Fruit fly (Drosophila melanogaster): ENCODE data around the gene CG2116.

The CG2116 gene

DNA sequence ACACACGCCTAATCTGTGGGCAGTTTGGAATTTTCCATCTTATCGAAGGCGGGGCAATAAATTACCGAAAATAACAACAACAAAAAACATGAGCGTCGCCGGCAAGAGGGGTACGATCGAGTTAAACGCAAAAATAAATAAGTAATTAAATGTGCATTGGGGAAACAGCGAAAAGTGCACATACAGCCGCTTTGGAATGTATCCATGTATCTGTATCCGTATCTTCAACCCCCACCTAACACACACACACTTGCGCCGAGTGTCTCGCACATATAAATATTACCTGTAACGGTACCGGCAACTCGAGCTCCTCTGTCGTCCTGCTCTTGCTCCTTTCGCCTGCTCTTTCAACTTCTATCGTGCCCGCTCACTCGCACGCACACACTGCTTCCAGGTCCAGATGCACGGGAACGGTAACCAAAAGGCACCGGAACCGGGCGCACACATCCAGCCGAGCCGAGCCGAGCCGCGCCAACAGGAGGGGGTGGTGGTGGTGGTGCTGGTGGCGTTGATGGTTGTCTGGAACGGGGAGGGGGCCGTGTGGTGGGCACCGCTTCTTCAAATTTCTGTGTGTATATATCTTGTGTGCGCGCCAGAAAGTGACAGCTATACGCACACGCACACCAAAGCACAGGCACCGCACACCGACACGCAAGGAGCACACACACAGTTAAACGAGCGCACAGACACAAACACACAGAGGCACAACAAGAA lies 11.9 kb downstream of the CG2116 start (continued):
- TF ChIP-seq CG6854 (GFP tag; optimal IDR thresholded peaks at IDR 0.05) (no peak), trh (GFP tag; optimal IDR thresholded peaks at IDR 0.05) (no peak), MBD-R2 (GFP tag; IDR thresholded peaks at IDR 0.05) (no peak), Antp (GFP tag; optimal IDR thresholded peaks at IDR 0.05) (peak; percentile 28), cg (GFP tag; optimal IDR thresholded peaks at IDR 0.05) (peak; percentile 99), CG30403 (GFP tag; optimal IDR thresholded peaks at IDR 0.05) (peak; percentile 9), Eip74EF (GFP tag; optimal IDR thresholded peaks at IDR 0.05) (no peak), ato (GFP tag; IDR thresholded peaks at IDR 0.05; ENCODE audit: partially characterized antibody) (no peak), B-H2 (GFP tag; optimal IDR thresholded peaks at IDR 0.05) (no peak), BEAF-32 (GFP tag; optimal IDR thresholded peaks at IDR 0.05) (no peak), CG14667 (GFP tag; IDR thresholded peaks at IDR 0.05) (no peak), CG4360 (GFP tag; IDR thresholded peaks at IDR 0.05) (peak; percentile 53; the same call in 1 of the 2 replicates), Fer1 (GFP tag; optimal IDR thresholded peaks at IDR 0.05) (no peak), CG10462 (GFP tag; optimal IDR thresholded peaks at IDR 0.05) (peak; percentile 50), CG12219 (GFP tag; optimal IDR thresholded peaks at IDR 0.05) (peak; percentile 10), CG10209 (GFP tag; optimal IDR thresholded peaks at IDR 0.05) (peak; percentile 22), CG1603 (tag; optimal IDR thresholded peaks at IDR 0.05) (peak; percentile 37), CG10321 (GFP tag; IDR thresholded peaks at IDR 0.05) (peak; percentile 90), zen (tag; optimal IDR thresholded peaks at IDR 0.05) (no peak), klu (GFP tag; IDR thresholded peaks at IDR 0.05) (no peak), MESR4 (GFP tag; optimal IDR thresholded peaks at IDR 0.05) (peak; percentile 69), CG6765 (GFP tag; optimal IDR thresholded peaks at IDR 0.05) (no peak), CG7786 (GFP tag; optimal IDR thresholded peaks at IDR 0.05) (peak; percentile 36), CG12104 (GFP tag; optimal IDR thresholded peaks at IDR 0.05) (no peak), CG4282 (GFP tag; optimal IDR thresholded peaks at IDR 0.05) (no peak), chinmo (GFP tag; IDR thresholded peaks at IDR 0.05; ENCODE audit: partially characterized antibody) (0 out of 4 replicates have a peak, but pooled peaks have one; percentile 61), CG15514 (GFP tag; optimal IDR thresholded peaks at IDR 0.05) (peak; percentile 19), CG4707 (GFP tag; optimal IDR thresholded peaks at IDR 0.05) (no peak), scrt (GFP tag; optimal IDR thresholded peaks at IDR 0.05) (peak; percentile 40), E2f2 (GFP tag; IDR thresholded peaks at IDR 0.05) (no peak), tap (tag; optimal IDR thresholded peaks at IDR 0.05) (no peak), da (GFP tag; optimal IDR thresholded peaks at IDR 0.05) (no peak), z (GFP tag; IDR thresholded peaks at IDR 0.05) (no peak), ftz-f1 (GFP tag; optimal IDR thresholded peaks at IDR 0.05) (no peak), kay (GFP tag; optimal IDR thresholded peaks at IDR 0.05) (no peak), nerfin-2 (GFP tag; IDR thresholded peaks at IDR 0.05; ENCODE audit: partially characterized antibody) (no peak), Elba2 (GFP tag; optimal IDR thresholded peaks at IDR 0.05) (no peak), Med (GFP tag) (peak; percentile 83), vvl (GFP tag; IDR thresholded peaks at IDR 0.05) (peak; percentile 18; the same call in 1 of the 2 replicates), dpn (GFP tag; optimal IDR thresholded peaks at IDR 0.05) (peak in 1 of 2 experiments; percentile 57), toy (GFP tag; IDR thresholded peaks at IDR 0.05) (no peak), aop (GFP tag; IDR thresholded peaks at IDR 0.05) (no peak), CG2712 (tag; optimal IDR thresholded peaks at IDR 0.05) (peak; percentile 23), Myb (GFP tag; optimal IDR thresholded peaks at IDR 0.05) (peak; percentile 22), Atf6 (GFP tag; IDR thresholded peaks at IDR 0.05) (0 out of 2 replicates have a peak, but pooled peaks have one; percentile 8), CG17568 (GFP tag; optimal IDR thresholded peaks at IDR 0.05) (no peak), salm (tag; optimal IDR thresholded peaks at IDR 0.05) (no peak), croc (GFP tag; conservative IDR thresholded peaks at IDR 0.05) (no peak), CG11560 (tag; IDR thresholded peaks at IDR 0.05) (no peak)
